Fruit fly (Drosophila melanogaster): Measurements from ENCODE around the gene lin-28.

DNA sequence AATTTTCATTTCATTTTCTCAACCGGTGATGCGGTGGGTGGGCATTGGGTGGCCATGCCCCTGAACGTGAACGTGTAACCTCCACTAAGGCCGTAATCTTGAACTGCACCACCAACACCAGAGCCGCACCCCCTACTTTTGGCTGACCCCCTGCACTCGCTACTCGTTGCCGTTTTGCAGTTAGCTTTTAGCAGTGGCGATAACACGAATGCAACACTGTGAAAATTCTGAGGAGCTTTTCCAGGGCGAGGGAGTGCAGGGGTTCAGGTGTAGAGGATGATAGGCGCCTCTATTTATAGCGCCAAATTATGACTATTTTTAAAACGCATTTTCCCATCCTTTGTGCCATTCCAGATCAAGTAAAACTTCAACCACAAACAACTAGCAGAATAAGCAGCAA, 10.7 kb upstream of the lin-28 start:
- TF ChIP-seq CG8119 (GFP tag; IDR thresholded peaks at IDR 0.05), result no peak
- no peak for TF ChIP-seq Hr39 (GFP tag; optimal IDR thresholded peaks at IDR 0.05)
- no peak for TF ChIP-seq CG8319 (GFP tag; optimal IDR thresholded peaks at IDR 0.05)
- no peak for TF ChIP-seq Eip75B (GFP tag; optimal IDR thresholded peaks at IDR 0.05)
- TF ChIP-seq Blimp-1 (GFP tag; optimal IDR thresholded peaks at IDR 0.05), result no peak
- no peak for TF ChIP-seq dsx (GFP tag; optimal IDR thresholded peaks at IDR 0.05; ENCODE audit: poor library complexity, severe bottlenecking)
- TF ChIP-seq CG6163 (GFP tag; IDR thresholded peaks at IDR 0.05), result no peak
- no peak for TF ChIP-seq CG3919 (GFP tag; optimal IDR thresholded peaks at IDR 0.05)
- no peak for TF ChIP-seq acj6 (GFP tag; optimal IDR thresholded peaks at IDR 0.05)
- no peak for TF ChIP-seq Sox14 (GFP tag; optimal IDR thresholded peaks at IDR 0.05)
